Worm (Caenorhabditis elegans) whole organism, L4/young adult: Measurements from ENCODE around the gene T13A10.1.

ENCODE experiments used
- W03F9.2 ChIP-seq: fragments of 150-350 bp; optimal IDR thresholded peaks from 2 replicates; lab custom pipeline; 2014; ENCODE audit warnings: missing biosample characterization, missing genetic modification characterization
- dao-5 ChIP-seq: sonication (generic microtip); optimal IDR thresholded peaks from 2 replicates; lab custom pipeline; 2016; ENCODE audit warnings: missing genotype, missing genetic modification characterization, moderate library complexity, missing compliant biosample characterization
- him-1 ChIP-seq: sonication (generic microtip); optimal IDR thresholded peaks from 2 replicates; lab custom pipeline; 2016; ENCODE audit warnings: missing genotype, missing genetic modification reagents, missing genetic modification characterization, missing compliant biosample characterization

Gene T13A10.1

ce11 chrIV:6323654-6324224, 47.9 kb downstream of the T13A10.1 start, which contains the start of gene sqd-1:
sqd-1 (plus strand) TSS chrIV:6324174.
- TF ChIP-seq W03F9.2 (peak; percentile 100), him-1 (tag; lab: Kevin White, UChicago) (peak; percentile 86), dao-5 (tag; lab: Kevin White, UChicago) (no peak)

ce11 chrIV:6325772-6326171, 49.9 kb downstream of the T13A10.1 start:
- no peak for TF ChIP-seq him-1 (tag; lab: Kevin White, UChicago)
- no peak for TF ChIP-seq dao-5 (tag; lab: Kevin White, UChicago)
- TF ChIP-seq W03F9.2 = no peak

- TF ChIP-seq dao-5 (tag; lab: Kevin White, UChicago) (no peak), him-1 (tag; lab: Kevin White, UChicago) (no peak), W03F9.2 (no peak)
Observed at ce11 chrIV:6326448-6326847, 50.6 kb downstream of the T13A10.1 start, which contains the start of gene lsm-8. lsm-8 (plus strand) TSS chrIV:6326526.
